Worm (Caenorhabditis elegans): ENCODE data around the gene W04D2.4.

DNA sequence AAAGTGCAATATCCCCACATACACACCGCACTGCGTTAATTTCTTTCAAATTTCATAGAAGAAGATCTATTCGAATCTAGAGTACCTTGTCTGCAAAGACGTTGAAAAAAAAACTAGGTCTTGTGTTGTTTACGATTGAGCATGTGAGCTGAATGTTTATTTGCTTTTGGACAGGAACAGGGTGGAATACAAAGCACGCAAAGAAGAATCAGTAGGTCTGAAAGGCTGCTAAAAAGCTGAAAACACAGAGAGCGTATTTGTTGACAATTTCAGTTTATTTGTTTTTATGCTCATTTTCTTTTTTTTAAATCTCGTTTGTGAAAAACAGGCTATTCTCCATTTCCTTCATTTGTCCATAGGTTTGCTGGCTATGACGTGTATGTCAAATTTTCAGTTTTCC lies 37.4 kb upstream of the W04D2.4 start:
- no peak for TF ChIP-seq nhr-76 (tag; optimal IDR thresholded peaks at IDR 0.05)
- no peak for TF ChIP-seq unc-62 (GFP tag; optimal IDR thresholded peaks at IDR 0.05)
- no peak for TF ChIP-seq nhr-237 (tag; optimal IDR thresholded peaks at IDR 0.05)
- no peak for TF ChIP-seq elt-1 (tag; optimal IDR thresholded peaks at IDR 0.05; ENCODE audit: borderline replicate concordance, insufficient read depth)
- TF ChIP-seq nhr-12 (tag; optimal IDR thresholded peaks at IDR 0.05) = no peak
- TF ChIP-seq mep-1 (tag; optimal IDR thresholded peaks at IDR 0.05) = no peak
- TF ChIP-seq sptf-1 (tag; optimal IDR thresholded peaks at IDR 0.05) = no peak
- no peak for TF ChIP-seq nhr-28 (tag; optimal IDR thresholded peaks at IDR 0.05)
- TF ChIP-seq unc-39 (tag; optimal IDR thresholded peaks at IDR 0.05) = no peak
- TF ChIP-seq ztf-11 (tag; optimal IDR thresholded peaks at IDR 0.05) = no peak
- no peak for TF ChIP-seq drap-1 (GFP tag; optimal IDR thresholded peaks at IDR 0.05)
- no peak for TF ChIP-seq pha-4 (tag; optimal IDR thresholded peaks at IDR 0.05)
- TF ChIP-seq cnd-1 (tag; optimal IDR thresholded peaks at IDR 0.05) = no peak
- no peak for TF ChIP-seq lsy-2 (tag; optimal IDR thresholded peaks at IDR 0.05)

All from whole organism, mixed stage, embryonic.